Worm (Caenorhabditis elegans) whole organism, mixed stage, embryonic: ENCODE data around the gene ced-2.

Experiments
- nhr-76 ChIP-seq: sonication (generic microtip); optimal IDR thresholded peaks from 2 replicates; lab custom pipeline; 2017; ENCODE audit warnings: missing biosample characterization, missing genetic modification characterization
- ztf-11 ChIP-seq: fragments of 150-350 bp; optimal IDR thresholded peaks from 2 replicates; lab custom pipeline; 2014; ENCODE audit warnings: missing biosample characterization, missing genetic modification characterization

DNA sequence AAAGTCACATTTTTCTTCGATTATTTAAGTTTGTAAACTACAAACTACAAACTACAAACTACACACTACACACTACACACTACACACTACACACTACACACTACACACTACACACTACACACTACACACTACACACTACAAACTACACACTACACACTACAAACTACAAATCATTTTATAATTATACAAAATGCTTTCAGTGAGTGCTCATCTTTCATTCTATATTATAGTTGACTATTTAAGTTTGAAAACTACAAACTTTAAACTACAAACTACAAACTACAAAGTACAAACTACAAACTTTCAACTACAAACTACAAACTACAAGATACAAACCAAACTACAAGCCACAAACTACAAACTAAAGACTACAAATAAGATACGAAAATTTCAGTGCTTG, 27.3 kb downstream of the ced-2 start:
- TF ChIP-seq ztf-11, result no peak
- no peak for TF ChIP-seq nhr-76
